Worm (Caenorhabditis elegans) whole organism, young adult: ENCODE measurements around the gene ZC15.3.

Experiments used
- B0261.1 ChIP-seq: sonication (generic microtip); optimal IDR thresholded peaks from 2 replicates; lab custom pipeline; 2016; ENCODE audit warnings: mild to moderate bottlenecking, missing genetic modification characterization, moderate library complexity, missing compliant biosample characterization
- F22D6.2 ChIP-seq: sonication (generic microtip); optimal IDR thresholded peaks from 2 replicates; lab custom pipeline; 2016; ENCODE audit warnings: mild to moderate bottlenecking, missing genetic modification characterization, missing compliant biosample characterization
- F23B12.7 ChIP-seq: sonication (generic microtip); optimal IDR thresholded peaks from 2 replicates; lab custom pipeline; 2017; ENCODE audit warnings: missing genetic modification characterization, mild to moderate bottlenecking, missing compliant biosample characterization, antibody characterized with exemption, moderate library complexity; ENCODE audit not compliant: insufficient read depth
- F33H1.4 ChIP-seq: fragments of 200-800 bp; sonication (Bioruptor generic); IDR thresholded peaks from 2 replicates; pipeline ENCODE4 v1.3.6; 2022; ENCODE audit warnings: missing genetic modification reagents, missing genetic modification characterization, missing compliant biosample characterization
- F57A8.1 ChIP-seq: fragments of 200-800 bp; sonication (Bioruptor generic); optimal IDR thresholded peaks from 2 replicates; lab custom pipeline; 2018; ENCODE audit warnings: mild to moderate bottlenecking, missing genetic modification characterization, moderate library complexity, missing compliant biosample characterization
- K11D2.4 ChIP-seq: fragments of 200-800 bp; sonication (Bioruptor generic); IDR thresholded peaks from 2 replicates; pipeline ENCODE4 v1.3.6; 2022; ENCODE audit warnings: missing genetic modification reagents, missing genetic modification characterization, missing compliant biosample characterization
- Y53F4B.3 ChIP-seq: fragments of 200-800 bp; sonication (Bioruptor generic); IDR thresholded peaks from 2 replicates; pipeline ENCODE4 v1.3.6; 2022; ENCODE audit warnings: missing genetic modification reagents, missing genetic modification characterization, missing compliant biosample characterization
- Y53G8AR.9 ChIP-seq: fragments of 200-800 bp; sonication (Bioruptor generic); conservative IDR thresholded peaks from 2 replicates; pipeline ENCODE4 v1.3.6; 2022; ENCODE audit warnings: missing genetic modification reagents, missing genetic modification characterization, missing compliant biosample characterization
- ZK185.1 ChIP-seq: sonication (generic microtip); optimal IDR thresholded peaks from 2 replicates; lab custom pipeline; 2016; ENCODE audit warnings: mild to moderate bottlenecking, missing genetic modification characterization, missing compliant biosample characterization; ENCODE audit not compliant: poor library complexity, severe bottlenecking
- akir-1 ChIP-seq: fragments of 200-800 bp; sonication (Bioruptor generic); optimal IDR thresholded peaks from 2 replicates; lab custom pipeline; 2018; ENCODE audit warnings: mild to moderate bottlenecking, missing genetic modification characterization, moderate library complexity, missing compliant biosample characterization
- ama-1 ChIP-seq, 3 experiments: fragments of 150-350 bp in 1 of 3; sonication (generic microtip) in 2 of 3; optimal IDR thresholded peaks; 2 replicates each; lab custom pipeline; 2014 to 2018; ENCODE audit warnings: missing biosample characterization in 2 of 3, missing genetic modification characterization in 2 of 3, missing genetic modification reagents in 2 of 3
- atf-7 ChIP-seq: sonication (generic microtip); optimal IDR thresholded peaks from 2 replicates; lab custom pipeline; 2017; ENCODE audit warnings: mild to moderate bottlenecking, missing genetic modification characterization, missing compliant biosample characterization
- attf-5 ChIP-seq: fragments of 200-800 bp; sonication (Bioruptor generic); optimal IDR thresholded peaks from 2 replicates; lab custom pipeline; 2018; ENCODE audit warnings: mild to moderate bottlenecking, missing genetic modification characterization, missing compliant biosample characterization
- bed-2 ChIP-seq: fragments of 200-800 bp; sonication (Bioruptor generic); IDR thresholded peaks from 2 replicates; pipeline ENCODE4 v1.3.6; 2022; ENCODE audit warnings: missing genetic modification reagents, missing genetic modification characterization, missing compliant biosample characterization
- ccch-3 ChIP-seq: fragments of 200-800 bp; sonication (Bioruptor generic); optimal IDR thresholded peaks from 2 replicates; lab custom pipeline; 2018; ENCODE audit warnings: mild to moderate bottlenecking, missing genetic modification characterization, missing compliant biosample characterization
- cebp-1 ChIP-seq, 2 experiments: fragments of 200-800 bp in 1 of 2; sonication (Bioruptor generic) in 1 of 2; sonication (generic microtip) in 1 of 2; IDR thresholded peaks in 1 of 2; optimal IDR thresholded peaks in 1 of 2; 2 replicates each; pipeline versions ENCODE4 v1.3.6 to Lab custom; 2017 to 2022; ENCODE audit warnings: missing compliant biosample characterization in 2 of 2, missing genetic modification characterization in 2 of 2, mild to moderate bottlenecking in 1 of 2, missing genetic modification reagents in 1 of 2, moderate library complexity in 1 of 2
- ceh-100 ChIP-seq: fragments of 200-800 bp; sonication (Bioruptor generic); IDR thresholded peaks from 2 replicates; pipeline ENCODE4 v1.3.6; 2022; ENCODE audit warnings: missing genetic modification reagents, missing genetic modification characterization, missing compliant biosample characterization
- ceh-40 ChIP-seq: fragments of 200-800 bp; sonication (Bioruptor generic); IDR thresholded peaks from 2 replicates; pipeline ENCODE4 v1.3.6; 2022; ENCODE audit warnings: missing genetic modification characterization, missing compliant biosample characterization
- chd-7 ChIP-seq: sonication (generic microtip); optimal IDR thresholded peaks from 2 replicates; lab custom pipeline; 2016; ENCODE audit warnings: mild to moderate bottlenecking, missing genetic modification characterization, moderate library complexity, missing compliant biosample characterization
- dox-1 ChIP-seq: fragments of 200-800 bp; sonication (Bioruptor generic); IDR thresholded peaks from 2 replicates; pipeline ENCODE4 v1.3.6; 2022; ENCODE audit warnings: missing genetic modification reagents, missing genetic modification characterization, missing compliant biosample characterization
- dpff-1 ChIP-seq: sonication (generic microtip); optimal IDR thresholded peaks from 2 replicates; lab custom pipeline; 2017; ENCODE audit warnings: mild to moderate bottlenecking, missing genetic modification characterization, missing compliant biosample characterization
- efl-1 ChIP-seq: fragments of 150-350 bp; optimal IDR thresholded peaks from 2 replicates; lab custom pipeline; 2014; ENCODE audit warnings: missing biosample characterization, missing genetic modification reagents, missing genetic modification characterization
- egl-18 ChIP-seq: fragments of 200-800 bp; sonication (Bioruptor generic); IDR thresholded peaks from 2 replicates; pipeline ENCODE4 v1.3.6; 2022; ENCODE audit warnings: missing genetic modification reagents, missing genetic modification characterization, missing compliant biosample characterization
- fkh-3 ChIP-seq: sonication (generic microtip); optimal IDR thresholded peaks from 2 replicates; lab custom pipeline; 2016; ENCODE audit warnings: mild to moderate bottlenecking, missing genetic modification characterization, missing compliant biosample characterization
- gei-17 ChIP-seq: fragments of 200-800 bp; sonication (Bioruptor generic); optimal IDR thresholded peaks from 2 replicates; lab custom pipeline; 2018; ENCODE audit warnings: mild to moderate bottlenecking, missing genetic modification characterization, missing compliant biosample characterization
- hmg-20 ChIP-seq: fragments of 200-800 bp; sonication (Bioruptor generic); IDR thresholded peaks from 2 replicates; pipeline ENCODE4 v1.3.6; 2022; ENCODE audit warnings: missing genetic modification reagents, missing genetic modification characterization, missing compliant biosample characterization
- let-607 ChIP-seq, 2 experiments: fragments of 200-800 bp in 1 of 2; sonication (Bioruptor generic) in 1 of 2; sonication (generic microtip) in 1 of 2; optimal IDR thresholded peaks; 2 replicates each; lab custom pipeline; 2016 to 2018; ENCODE audit warnings: mild to moderate bottlenecking in 2 of 2, missing compliant biosample characterization in 2 of 2, missing genetic modification characterization in 2 of 2, moderate library complexity in 2 of 2, missing genotype in 1 of 2
- lin-35 ChIP-seq, 3 experiments: fragments of 150-350 bp in 2 of 3; sonication (generic microtip) in 1 of 3; optimal IDR thresholded peaks; 2 replicates each; lab custom pipeline; 2014 to 2018; ENCODE audit warnings: missing biosample characterization in 3 of 3, missing genetic modification characterization in 3 of 3, missing genetic modification reagents in 3 of 3
- lin-54 ChIP-seq: fragments of 200-800 bp; sonication (Bioruptor generic); optimal IDR thresholded peaks from 2 replicates; lab custom pipeline; 2018; ENCODE audit warnings: mild to moderate bottlenecking, missing genetic modification characterization, missing compliant biosample characterization
- madf-6 ChIP-seq: fragments of 200-800 bp; sonication (Bioruptor generic); IDR thresholded peaks from 2 replicates; pipeline ENCODE4 v1.3.6; 2022; ENCODE audit warnings: missing genetic modification reagents, missing genetic modification characterization, missing compliant biosample characterization
- madf-8 ChIP-seq: fragments of 200-800 bp; sonication (Bioruptor generic); conservative IDR thresholded peaks from 2 replicates; pipeline ENCODE4 v1.3.6; 2022; ENCODE audit warnings: missing genetic modification reagents, missing genetic modification characterization, missing compliant biosample characterization
- mcd-1 ChIP-seq: fragments of 200-800 bp; sonication (Bioruptor generic); IDR thresholded peaks from 2 replicates; pipeline ENCODE4 v1.3.6; 2022; ENCODE audit warnings: missing genetic modification reagents, missing genetic modification characterization, missing compliant biosample characterization
- nfya-2 ChIP-seq: fragments of 200-800 bp; sonication (Bioruptor generic); IDR thresholded peaks from 2 replicates; pipeline ENCODE4 v1.3.6; 2022; ENCODE audit warnings: missing genetic modification reagents, missing genetic modification characterization, missing compliant biosample characterization
- nfyb-1 ChIP-seq: fragments of 200-800 bp; sonication (Bioruptor generic); IDR thresholded peaks from 2 replicates; pipeline ENCODE4 v1.3.6; 2022; ENCODE audit warnings: missing genetic modification reagents, missing genetic modification characterization, missing compliant biosample characterization
- nhr-179 ChIP-seq: sonication (generic microtip); optimal IDR thresholded peaks from 2 replicates; lab custom pipeline; 2016; ENCODE audit warnings: mild to moderate bottlenecking, missing genetic modification characterization, missing compliant biosample characterization
- nhr-80 ChIP-seq: sonication (generic microtip); optimal IDR thresholded peaks from 2 replicates; lab custom pipeline; 2016; ENCODE audit warnings: missing genetic modification characterization, missing compliant biosample characterization
- nhr-90 ChIP-seq: sonication (generic microtip); optimal IDR thresholded peaks from 2 replicates; lab custom pipeline; 2016; ENCODE audit warnings: missing genotype, mild to moderate bottlenecking, missing genetic modification characterization, missing compliant biosample characterization
- pbrm-1 ChIP-seq: fragments of 200-800 bp; sonication (Bioruptor generic); IDR thresholded peaks from 2 replicates; pipeline ENCODE4 v1.3.6; 2022; ENCODE audit warnings: missing genetic modification reagents, missing genetic modification characterization, missing compliant biosample characterization
- repo-1 ChIP-seq: sonication (generic microtip); optimal IDR thresholded peaks from 2 replicates; lab custom pipeline; 2017; ENCODE audit warnings: mild to moderate bottlenecking, missing genetic modification characterization, missing compliant biosample characterization
- snpc-1.3 ChIP-seq: sonication (generic microtip); optimal IDR thresholded peaks from 2 replicates; lab custom pipeline; 2017; ENCODE audit warnings: missing genetic modification characterization, mild to moderate bottlenecking, missing compliant biosample characterization, antibody characterized with exemption, moderate library complexity, missing genotype, missing genetic modification reagents; ENCODE audit not compliant: insufficient read depth
- tbx-9 ChIP-seq: sonication (generic microtip); optimal IDR thresholded peaks from 2 replicates; lab custom pipeline; 2016; ENCODE audit warnings: borderline replicate concordance, missing genetic modification characterization, inconsistent platforms, missing compliant biosample characterization
- unc-62 ChIP-seq: fragments of 150-350 bp; optimal IDR thresholded peaks from 2 replicates; lab custom pipeline; 2014; ENCODE audit warnings: missing biosample characterization, missing genetic modification reagents, missing genetic modification characterization
- ztf-22 ChIP-seq: fragments of 200-800 bp; sonication (Bioruptor generic); optimal IDR thresholded peaks from 2 replicates; lab custom pipeline; 2018; ENCODE audit warnings: mild to moderate bottlenecking, missing genetic modification characterization, moderate library complexity, missing compliant biosample characterization
- ztf-25 ChIP-seq: fragments of 200-800 bp; sonication (Bioruptor generic); IDR thresholded peaks from 2 replicates; pipeline ENCODE4 v1.3.6; 2022; ENCODE audit warnings: missing genetic modification reagents, missing genetic modification characterization, missing compliant biosample characterization
- ztf-28 ChIP-seq: fragments of 200-800 bp; sonication (Bioruptor generic); IDR thresholded peaks from 2 replicates; pipeline ENCODE4 v1.3.6; 2022; ENCODE audit warnings: missing genetic modification reagents, missing genetic modification characterization, missing compliant biosample characterization
- ztf-3 ChIP-seq: fragments of 200-800 bp; sonication (Bioruptor generic); optimal IDR thresholded peaks from 2 replicates; lab custom pipeline; 2018; ENCODE audit warnings: mild to moderate bottlenecking, missing genetic modification characterization, missing compliant biosample characterization

The ZC15.3 gene

ce11 chrV:20266992-20267391, 36.4 kb upstream of the ZC15.3 start, which contains the start of gene mdt-17 (continued):
- TF ChIP-seq ZK185.1 (tag; lab: Kevin White, UChicago), result no peak
- no peak for TF ChIP-seq madf-8
- TF ChIP-seq gei-17, result no peak
- no peak for TF ChIP-seq pbrm-1 (GFP tag; lab: Robert Waterston, UW)
- no peak for TF ChIP-seq nhr-179 (tag; lab: Kevin White, UChicago)
- peak; percentile 61; the same call in 1 of the 2 replicates for TF ChIP-seq nfyb-1 (GFP tag; lab: Robert Waterston, UW)
- peak; percentile 36; the same call in 1 of the 2 replicates for TF ChIP-seq ceh-100 (GFP tag; lab: Robert Waterston, UW)
- TF ChIP-seq ztf-28 (GFP tag; lab: Robert Waterston, UW), result no peak
- TF ChIP-seq nhr-90, result no peak
- TF ChIP-seq akir-1 (GFP tag; lab: Kevin White, UChicago), result no peak
- no peak for TF ChIP-seq mcd-1
- no peak for TF ChIP-seq dpff-1 (tag; lab: Kevin White, UChicago)
- no peak for TF ChIP-seq F22D6.2 (tag; lab: Kevin White, UChicago)
- no peak for TF ChIP-seq unc-62 (GFP tag; lab: Kevin White, UChicago)
- TF ChIP-seq fkh-3, result no peak
- no peak for TF ChIP-seq B0261.1
- no peak for TF ChIP-seq ztf-22 (GFP tag; lab: Kevin White, UChicago)
- TF ChIP-seq cebp-1 (GFP tag; IDR thresholded peaks at IDR 0.05; lab: Robert Waterston, UW), result no peak
- no peak for TF ChIP-seq cebp-1 (tag; optimal IDR thresholded peaks at IDR 0.05; lab: Kevin White, UChicago)
- TF ChIP-seq lin-54 (GFP tag; lab: Kevin White, UChicago), result no peak
- 0 out of 2 replicates have a peak, but pooled peaks have one; percentile 51 for TF ChIP-seq Y53G8AR.9 (GFP tag; lab: Robert Waterston, UW)
- TF ChIP-seq nfya-2 (GFP tag; lab: Robert Waterston, UW), result 0 out of 2 replicates have a peak, but pooled peaks have one; percentile 8
- TF ChIP-seq madf-6 (GFP tag; lab: Robert Waterston, UW), result peak; percentile 61
- peak; percentile 15 for TF ChIP-seq atf-7 (tag; lab: Kevin White, UChicago)
- no peak for TF ChIP-seq egl-18 (GFP tag; lab: Robert Waterston, UW)
- no peak for TF ChIP-seq K11D2.4 (GFP tag; lab: Robert Waterston, UW)
- TF ChIP-seq nhr-80, result no peak
- TF ChIP-seq F57A8.1 (GFP tag; lab: Kevin White, UChicago), result no peak
- no peak for TF ChIP-seq ccch-3 (GFP tag; lab: Kevin White, UChicago)
- TF ChIP-seq Y53F4B.3 (GFP tag; lab: Robert Waterston, UW), result no peak
- TF ChIP-seq dox-1 (GFP tag; lab: Robert Waterston, UW), result 0 out of 2 replicates have a peak, but pooled peaks have one; percentile 15
- TF ChIP-seq attf-5 (GFP tag; lab: Kevin White, UChicago), result no peak
- no peak for TF ChIP-seq snpc-1.3 (tag; lab: Kevin White, UChicago)

- TF ChIP-seq ama-1 (optimal IDR thresholded peaks at IDR 0.05; lab: Kevin White, UChicago), result no peak
- TF ChIP-seq ama-1 (GFP tag; optimal IDR thresholded peaks at IDR 0.05; lab: Kevin White, UChicago), result no peak
- peak; percentile 36; the same call in 1 of the 2 replicates for TF ChIP-seq dox-1 (GFP tag; lab: Robert Waterston, UW)
- TF ChIP-seq dpff-1 (tag; lab: Kevin White, UChicago), result no peak
- peak; percentile 77 for TF ChIP-seq F23B12.7 (tag; lab: Kevin White, UChicago)
- TF ChIP-seq lin-35 (GFP tag; optimal IDR thresholded peaks at IDR 0.05; lab: Kevin White, UChicago), result no peak
- TF ChIP-seq ztf-25 (GFP tag; lab: Robert Waterston, UW), result no peak
- no peak for TF ChIP-seq chd-7
- no peak for TF ChIP-seq ceh-40 (GFP tag; lab: Robert Waterston, UW)
- no peak for TF ChIP-seq nhr-80
- no peak for TF ChIP-seq atf-7 (tag; lab: Kevin White, UChicago)
- TF ChIP-seq F33H1.4 (GFP tag; lab: Robert Waterston, UW), result peak; percentile 83
- peak; percentile 19 for TF ChIP-seq lin-54 (GFP tag; lab: Kevin White, UChicago)
- TF ChIP-seq let-607 (tag; optimal IDR thresholded peaks at IDR 0.05; lab: Kevin White, UChicago), result peak in 1 of 2 experiments; percentile 79
- TF ChIP-seq repo-1 (tag; lab: Kevin White, UChicago), result no peak
- peak; percentile 21 for TF ChIP-seq efl-1
- TF ChIP-seq ztf-3 (GFP tag; lab: Kevin White, UChicago), result no peak
- TF ChIP-seq tbx-9 (tag; lab: Kevin White, UChicago), result no peak
- no peak for TF ChIP-seq hmg-20 (GFP tag; lab: Robert Waterston, UW)
- TF ChIP-seq egl-18 (GFP tag; lab: Robert Waterston, UW), result no peak
- TF ChIP-seq bed-2, result no peak
Measured at ce11 chrV:20269661-20270137, 33.7 kb upstream of the ZC15.3 start, which contains the start of the genes prmt-1 and cdkr-3. TSS of gene prmt-1 (minus strand) at chrV:20269711. TSS of gene cdkr-3 (plus strand) at chrV:20270107.
